Fruit fly (Drosophila melanogaster) whole organism, embryonic: ENCODE results near the gene loqs.

Source experiments
- CG10274 ChIP-seq: fragments of 200-800 bp; sonication (Bioruptor generic); optimal IDR thresholded peaks from 3 replicates; lab custom pipeline; 2017; ENCODE audit warnings: missing biosample characterization, mild to moderate bottlenecking, missing genetic modification characterization
- CG10462 ChIP-seq: fragments of 200-800 bp; sonication (Bioruptor generic); optimal IDR thresholded peaks from 2 replicates; lab custom pipeline; 2016; ENCODE audit warnings: missing biosample characterization, missing genetic modification characterization
- CG11085 ChIP-seq: fragments of 200-800 bp; sonication (Bioruptor generic); IDR thresholded peaks from 2 replicates; pipeline ENCODE4 v1.3.6; 2022; ENCODE audit warnings: missing biosample characterization, missing genetic modification characterization
- CG12155 ChIP-seq: fragments of 200-800 bp; sonication (Bioruptor generic); optimal IDR thresholded peaks from 3 replicates; lab custom pipeline; 2016; ENCODE audit warnings: missing biosample characterization, missing genetic modification characterization
- CG12942 ChIP-seq: fragments of 200-800 bp; sonication (Bioruptor generic); optimal IDR thresholded peaks from 3 replicates; lab custom pipeline; 2016; ENCODE audit warnings: missing biosample characterization, missing genetic modification characterization
- CG14860 ChIP-seq: fragments of 200-800 bp; sonication (Bioruptor generic); IDR thresholded peaks from 3 replicates; pipeline ENCODE4 v1.3.6; 2022; ENCODE audit warnings: missing biosample characterization, missing genetic modification characterization; ENCODE audit not compliant: partially characterized antibody
- CG14965 ChIP-seq: fragments of 200-800 bp; sonication (Bioruptor generic); optimal IDR thresholded peaks from 2 replicates; lab custom pipeline; 2016; ENCODE audit warnings: missing biosample characterization, missing genetic modification characterization, borderline replicate concordance
- CG15011 ChIP-seq: fragments of 200-800 bp; sonication (Bioruptor generic); optimal IDR thresholded peaks from 3 replicates; lab custom pipeline; 2018; ENCODE audit warnings: missing biosample characterization, mild to moderate bottlenecking, missing genetic modification characterization
- CG1792 ChIP-seq: fragments of 200-800 bp; sonication (Bioruptor generic); optimal IDR thresholded peaks from 2 replicates; lab custom pipeline; 2016; ENCODE audit warnings: missing biosample characterization, missing genetic modification characterization
- CG18619 ChIP-seq: fragments of 200-800 bp; sonication (Bioruptor generic); optimal IDR thresholded peaks from 3 replicates; lab custom pipeline; 2017; ENCODE audit warnings: missing biosample characterization, mild to moderate bottlenecking, missing genetic modification characterization
- CG2875 ChIP-seq: fragments of 200-800 bp; sonication (Bioruptor generic); optimal IDR thresholded peaks from 2 replicates; lab custom pipeline; 2017; ENCODE audit warnings: missing biosample characterization, mild to moderate bottlenecking, missing genetic modification characterization, missing genetic modification reagents
- CG6175 ChIP-seq: fragments of 200-800 bp; sonication (Bioruptor generic); IDR thresholded peaks from 3 replicates; pipeline ENCODE4 v1.3.6; 2022; ENCODE audit warnings: missing biosample characterization, missing genetic modification characterization
- CG6683 ChIP-seq: fragments of 200-800 bp; sonication (Bioruptor generic); optimal IDR thresholded peaks from 2 replicates; lab custom pipeline; 2017; ENCODE audit warnings: missing biosample characterization, mild to moderate bottlenecking, missing genetic modification characterization, missing genetic modification reagents
- CG6813 ChIP-seq: fragments of 200-800 bp; sonication (Bioruptor generic); optimal IDR thresholded peaks from 2 replicates; lab custom pipeline; 2017; ENCODE audit warnings: missing biosample characterization, missing genetic modification characterization, mild to moderate bottlenecking, moderate library complexity, missing genetic modification reagents
- CG8281 ChIP-seq: fragments of 200-800 bp; sonication (Bioruptor generic); optimal IDR thresholded peaks from 2 replicates; lab custom pipeline; 2018; ENCODE audit warnings: missing biosample characterization, mild to moderate bottlenecking, missing genetic modification characterization, moderate library complexity
- CG8290 ChIP-seq, 3 experiments: fragments of 200-800 bp; sonication (Bioruptor generic); optimal IDR thresholded peaks; 2 replicates each; lab custom pipeline; 2016 to 2019; ENCODE audit warnings: missing biosample characterization in 3 of 3, missing genetic modification characterization in 3 of 3, mild to moderate bottlenecking in 2 of 3, moderate library complexity in 1 of 3
- Dek ChIP-seq: fragments of 200-800 bp; sonication (Bioruptor generic); optimal IDR thresholded peaks from 3 replicates; lab custom pipeline; 2019; ENCODE audit warnings: missing biosample characterization, mild to moderate bottlenecking, missing genetic modification characterization, moderate library complexity
- Dip3 ChIP-seq: fragments of 200-800 bp; sonication (Bioruptor generic); optimal IDR thresholded peaks from 3 replicates; lab custom pipeline; 2016; ENCODE audit warnings: missing biosample characterization, missing genetic modification characterization
- Elba2 ChIP-seq: fragments of 200-800 bp; sonication (Bioruptor generic); optimal IDR thresholded peaks from 3 replicates; lab custom pipeline; 2016; ENCODE audit warnings: missing biosample characterization, missing genetic modification characterization
- Fer2 ChIP-seq: fragments of 200-800 bp; sonication (Bioruptor generic); optimal IDR thresholded peaks from 2 replicates; lab custom pipeline; 2018; ENCODE audit warnings: missing biosample characterization, mild to moderate bottlenecking, missing genetic modification characterization, moderate library complexity
- Hey ChIP-seq: fragments of 200-800 bp; sonication (Bioruptor generic); optimal IDR thresholded peaks from 3 replicates; lab custom pipeline; 2018; ENCODE audit warnings: missing biosample characterization, mild to moderate bottlenecking, missing genetic modification characterization
- Hmx ChIP-seq: fragments of 200-800 bp; sonication (Bioruptor generic); optimal IDR thresholded peaks from 2 replicates; lab custom pipeline; 2016; ENCODE audit warnings: missing biosample characterization, missing genetic modification characterization
- MBD-R2 ChIP-seq: fragments of 200-800 bp; sonication (Bioruptor generic); IDR thresholded peaks from 2 replicates; pipeline ENCODE4 v1.3.6; 2022; ENCODE audit warnings: missing biosample characterization, missing genetic modification characterization
- Meics ChIP-seq: fragments of 200-800 bp; sonication (Bioruptor generic); optimal IDR thresholded peaks from 2 replicates; lab custom pipeline; 2017; ENCODE audit warnings: missing biosample characterization, mild to moderate bottlenecking, missing genetic modification characterization
- Nf-YA ChIP-seq: fragments of 200-800 bp; sonication (Bioruptor generic); IDR thresholded peaks from 2 replicates; pipeline ENCODE4 v1.3.6; 2022; ENCODE audit warnings: missing biosample characterization, missing genetic modification characterization
- Nf-YC ChIP-seq: fragments of 200-800 bp; optimal IDR thresholded peaks from 3 replicates; lab custom pipeline; 2019; ENCODE audit warnings: missing biosample characterization, mild to moderate bottlenecking, missing genetic modification characterization, moderate library complexity
- Pdp1 ChIP-seq, 2 experiments: fragments of 200-800 bp; sonication (Bioruptor generic); optimal IDR thresholded peaks; 3 replicates each; lab custom pipeline; 2016; ENCODE audit warnings: missing biosample characterization in 2 of 2, missing genetic modification characterization in 2 of 2, mild to moderate bottlenecking in 1 of 2, moderate library complexity in 1 of 2
- Taf1 ChIP-seq: fragments of 200-800 bp; sonication (Bioruptor generic); IDR thresholded peaks from 2 replicates; pipeline ENCODE4 v1.3.6; 2022; ENCODE audit warnings: missing biosample characterization, missing genetic modification characterization
- Tbp ChIP-seq: fragments of >200 bp; optimal IDR thresholded peaks from 2 replicates; lab custom pipeline; 2018; ENCODE audit warnings: missing biosample characterization, missing genetic modification characterization
- Vsx1 ChIP-seq: fragments of 200-800 bp; sonication (Bioruptor generic); optimal IDR thresholded peaks from 2 replicates; lab custom pipeline; 2017; ENCODE audit warnings: missing biosample characterization, mild to moderate bottlenecking, missing genetic modification characterization, missing genetic modification reagents
- Xrp1 ChIP-seq: fragments of 200-800 bp; sonication (Bioruptor generic); IDR thresholded peaks from 2 replicates; pipeline ENCODE4 v1.3.6; 2022; ENCODE audit warnings: missing biosample characterization, missing genetic modification characterization
- dati ChIP-seq: fragments of 200-800 bp; sonication (Bioruptor generic); IDR thresholded peaks from 2 replicates; pipeline ENCODE4 v1.3.6; 2022; ENCODE audit warnings: missing biosample characterization, missing genetic modification characterization
- fd3F ChIP-seq: fragments of 200-800 bp; sonication (Bioruptor generic); optimal IDR thresholded peaks from 2 replicates; lab custom pipeline; 2018; ENCODE audit warnings: missing biosample characterization, mild to moderate bottlenecking, missing genetic modification characterization, moderate library complexity
- grn ChIP-seq: fragments of 200-800 bp; sonication (Bioruptor generic); optimal IDR thresholded peaks from 3 replicates; lab custom pipeline; 2017; ENCODE audit warnings: missing biosample characterization, missing genetic modification characterization
- insv ChIP-seq, 2 experiments: fragments of 200-800 bp; sonication (Bioruptor generic); optimal IDR thresholded peaks; 3 replicates each; lab custom pipeline; 2016 to 2018; ENCODE audit warnings: missing biosample characterization in 2 of 2, missing genetic modification characterization in 2 of 2
- inv ChIP-seq: fragments of 200-800 bp; sonication (Bioruptor generic); IDR thresholded peaks from 2 replicates; pipeline ENCODE4 v1.3.6; 2022; ENCODE audit warnings: missing biosample characterization, missing genetic modification characterization; ENCODE audit not compliant: partially characterized antibody
- kah ChIP-seq: fragments of 200-800 bp; sonication (Bioruptor generic); optimal IDR thresholded peaks from 2 replicates; lab custom pipeline; 2018; ENCODE audit warnings: missing biosample characterization, mild to moderate bottlenecking, missing genetic modification characterization
- lmd ChIP-seq: fragments of 200-800 bp; sonication (Bioruptor generic); IDR thresholded peaks from 2 replicates; pipeline ENCODE4 v1.3.6; 2022; ENCODE audit warnings: missing biosample characterization, missing genetic modification characterization
- onecut ChIP-seq: fragments of 200-800 bp; sonication (Bioruptor generic); IDR thresholded peaks from 2 replicates; pipeline ENCODE4 v1.3.6; 2022; ENCODE audit warnings: missing biosample characterization, missing genetic modification characterization
- otp ChIP-seq: fragments of 200-800 bp; sonication (Bioruptor generic); IDR thresholded peaks from 3 replicates; pipeline ENCODE4, ENCODE4 v1.3.6; 2022; ENCODE audit warnings: missing biosample characterization, missing genetic modification characterization
- salm ChIP-seq: fragments of 200-800 bp; sonication (Bioruptor generic); optimal IDR thresholded peaks from 2 replicates; lab custom pipeline; 2018; ENCODE audit warnings: missing biosample characterization, mild to moderate bottlenecking, missing genetic modification characterization
- ttk ChIP-seq: fragments of 200-800 bp; sonication (Bioruptor generic); IDR thresholded peaks from 2 replicates; pipeline ENCODE4 v2.1.2; 2022; ENCODE audit warnings: missing biosample characterization, missing genetic modification characterization
- vnd ChIP-seq: fragments of 200-800 bp; sonication (Bioruptor generic); IDR thresholded peaks from 3 replicates; pipeline ENCODE4 v1.3.6; 2022; ENCODE audit warnings: missing biosample characterization, missing genetic modification characterization; ENCODE audit not compliant: partially characterized antibody
- zfh1 ChIP-seq: fragments of 200-800 bp; sonication (Bioruptor generic); IDR thresholded peaks from 3 replicates; pipeline ENCODE4 v1.3.6; 2022; ENCODE audit warnings: missing biosample characterization, missing genetic modification characterization

loqs gene

dm6 chr2L:13411566-13411965, 29.1 kb downstream of the loqs start, which contains the start of gene Vm34Ca:
TSS of gene Vm34Ca (minus strand) at chr2L:13411631.
- TF ChIP-seq CG2875 = no peak
- TF ChIP-seq CG14860 (GFP tag; lab: Robert Waterston, UW) = 0 out of 3 replicates have a peak, but pooled peaks have one; percentile 12

- TF ChIP-seq Vsx1 (GFP tag; lab: Kevin White, UChicago) (no peak), Dek (no peak), Tbp (GFP tag; lab: Kevin White, UChicago) (no peak), zfh1 (GFP tag; lab: Robert Waterston, UW) (no peak), inv (GFP tag; lab: Robert Waterston, UW) (no peak), Taf1 (GFP tag; lab: Robert Waterston, UW) (no peak), CG6175 (GFP tag; lab: Robert Waterston, UW) (no peak), Xrp1 (GFP tag; lab: Robert Waterston, UW) (no peak)
- TF ChIP-seq, all 482 proteins: peak for 0
Observed at dm6 chr2L:13412219-13412618, 29.8 kb downstream of the loqs start, which contains the start of gene Flad2. TSS of gene Flad2 (plus strand) at chr2L:13412519.

dm6 chr2L:13414525-13415481, 32.4 kb downstream of the loqs start, which contains the start of the genes CG16956, CG42784 and CG43850:
TSS of gene CG16956 (minus strand) at chr2L:13414575.
TSS of gene CG42784 (plus strand) at chr2L:13415431.
TSS of gene CG43850 (plus strand) at chr2L:13415431.
- no peak for TF ChIP-seq lmd (GFP tag; lab: Robert Waterston, UW)
- no peak for TF ChIP-seq otp (GFP tag; lab: Robert Waterston, UW)
- no peak for TF ChIP-seq Elba2 (GFP tag; lab: Kevin White, UChicago)
- TF ChIP-seq Hmx (GFP tag; lab: Kevin White, UChicago) = no peak
- no peak for TF ChIP-seq Pdp1 (GFP tag; optimal IDR thresholded peaks at IDR 0.05; lab: Kevin White, UChicago)
- peak; percentile 68 for TF ChIP-seq CG15011
- TF ChIP-seq CG6813 = peak; percentile 85
- peak; percentile 63 for TF ChIP-seq CG6683 (GFP tag; lab: Kevin White, UChicago)
- TF ChIP-seq CG11085 = no peak
- TF ChIP-seq ttk = peak; percentile 41; the same call in 1 of the 2 replicates
- TF ChIP-seq CG10462 (GFP tag; lab: Kevin White, UChicago) = no peak
- peak; percentile 49 for TF ChIP-seq kah
- TF ChIP-seq CG18619 (GFP tag; lab: Kevin White, UChicago) = peak; percentile 69
- TF ChIP-seq onecut = peak; percentile 59
- peak; percentile 59 for TF ChIP-seq fd3F (GFP tag; lab: Kevin White, UChicago)
- TF ChIP-seq CG14965 (GFP tag; lab: Kevin White, UChicago) = no peak
- TF ChIP-seq grn (GFP tag; lab: Kevin White, UChicago) = peak; percentile 1
- 0 out of 2 replicates have a peak, but pooled peaks have one; percentile 10 for TF ChIP-seq Nf-YA (GFP tag; lab: Robert Waterston, UW)
- TF ChIP-seq CG8290 (GFP tag; optimal IDR thresholded peaks at IDR 0.05; lab: Kevin White, UChicago) = no peak
- peak in 1 of 2 experiments; percentile 87 for TF ChIP-seq CG8290 (tag; optimal IDR thresholded peaks at IDR 0.05; lab: Kevin White, UChicago)
- no peak for TF ChIP-seq vnd (GFP tag; lab: Robert Waterston, UW)
- TF ChIP-seq salm (tag; lab: Kevin White, UChicago) = no peak
- no peak for TF ChIP-seq CG12942
- peak; percentile 49 for TF ChIP-seq Nf-YC (tag; lab: Kevin White, UChicago)
- TF ChIP-seq Fer2 = peak; percentile 46
- no peak for TF ChIP-seq CG1792 (GFP tag; lab: Kevin White, UChicago)
- no peak for TF ChIP-seq Dip3 (GFP tag; lab: Kevin White, UChicago)
- peak; percentile 54 for TF ChIP-seq Hey
- TF ChIP-seq CG12155 (GFP tag; lab: Kevin White, UChicago) = no peak
- peak; percentile 87 for TF ChIP-seq Meics (GFP tag; lab: Kevin White, UChicago)
- TF ChIP-seq insv (GFP tag; optimal IDR thresholded peaks at IDR 0.05; lab: Kevin White, UChicago) = peak in 1 of 2 experiments; percentile 49
- TF ChIP-seq MBD-R2 = no peak
- TF ChIP-seq CG10274 (GFP tag; lab: Kevin White, UChicago) = peak; percentile 23
- no peak for TF ChIP-seq dati (GFP tag; lab: Robert Waterston, UW)
- TF ChIP-seq CG8281 = peak; percentile 11
